Worm (Caenorhabditis elegans): Measurements from ENCODE around the gene T13C5.3.
A peak's percentile ranks its signal among the peaks of the same experiment; 100 is the strongest.

T13C5.3 gene

DNA sequence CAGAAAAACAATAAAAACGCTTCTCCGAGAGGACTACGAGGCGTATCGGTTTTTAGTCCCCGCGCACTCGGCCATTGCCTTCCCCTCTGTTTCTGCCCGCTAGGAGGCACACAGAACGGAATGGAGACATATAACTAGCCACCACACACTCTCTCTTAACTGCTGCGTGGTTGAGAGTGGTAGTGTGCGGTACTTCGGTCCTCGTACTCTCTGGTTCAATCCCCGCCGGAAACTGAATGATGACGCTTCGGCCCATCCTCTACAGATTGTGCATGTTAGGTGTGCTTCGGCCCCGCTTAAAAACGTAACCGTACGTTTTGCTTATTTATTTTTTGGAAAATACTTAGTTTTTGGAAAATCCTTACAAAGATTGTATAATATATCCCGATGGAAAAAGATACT, 29.4 kb downstream of the T13C5.3 start, which contains the start of gene T13C5.6:
T13C5.6 (minus strand) TSS at position 1 of the 402 bp plus-strand sequence.
- TF ChIP-seq med-1 (GFP tag; optimal IDR thresholded peaks at IDR 0.05; ENCODE audit: insufficient read depth) (peak; percentile 74), klf-2 (GFP tag; conservative IDR thresholded peaks at IDR 0.05) (peak; percentile 98), ztf-29 (GFP tag; IDR thresholded peaks at IDR 0.05) (peak; percentile 93), ref-1 (GFP tag; conservative IDR thresholded peaks at IDR 0.05) (peak; percentile 92), cog-1 (tag; optimal IDR thresholded peaks at IDR 0.05) (peak; percentile 94), flt-1 (GFP tag; IDR thresholded peaks at IDR 0.05) (peak; percentile 98), tab-1 (GFP tag; IDR thresholded peaks at IDR 0.05) (peak; percentile 99), T22C8.4 (GFP tag; IDR thresholded peaks at IDR 0.05) (peak; percentile 95), ztf-23 (GFP tag; IDR thresholded peaks at IDR 0.05) (peak; percentile 97)

DNA sequence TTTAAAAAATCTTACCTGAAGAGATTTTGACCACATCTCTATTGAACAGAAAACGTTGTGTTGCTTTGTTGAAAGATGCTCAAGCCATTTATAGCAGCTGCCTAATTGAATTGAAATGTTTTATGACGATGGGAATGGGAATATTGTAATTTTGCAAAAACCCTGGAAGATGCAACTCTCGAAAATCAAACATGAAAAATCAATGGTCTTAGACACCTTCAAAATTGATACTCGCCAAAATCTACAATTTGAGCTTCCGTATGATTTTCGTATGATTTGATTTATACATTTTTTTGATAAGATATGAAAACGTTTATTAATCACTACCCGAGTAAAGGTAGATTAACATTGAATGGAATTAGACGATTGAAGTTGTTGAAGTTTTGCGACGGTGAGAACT, 30.1 kb downstream of the T13C5.3 start, which contains the start of gene C14F11.7:
C14F11.7 (minus strand) TSS at position 101 of the 400 bp plus-strand sequence.
- TF ChIP-seq klf-2 (GFP tag; conservative IDR thresholded peaks at IDR 0.05), result no peak
- TF ChIP-seq med-1 (GFP tag; optimal IDR thresholded peaks at IDR 0.05; ENCODE audit: insufficient read depth), result no peak
- TF ChIP-seq ref-1 (GFP tag; conservative IDR thresholded peaks at IDR 0.05), result no peak
- TF ChIP-seq ztf-29 (GFP tag; IDR thresholded peaks at IDR 0.05), result no peak
- TF ChIP-seq T22C8.4 (GFP tag; IDR thresholded peaks at IDR 0.05), result no peak
- no peak for TF ChIP-seq ztf-23 (GFP tag; IDR thresholded peaks at IDR 0.05)
- no peak for TF ChIP-seq cog-1 (tag; optimal IDR thresholded peaks at IDR 0.05)
- TF ChIP-seq flt-1 (GFP tag; IDR thresholded peaks at IDR 0.05), result no peak
- no peak for TF ChIP-seq tab-1 (GFP tag; IDR thresholded peaks at IDR 0.05)

DNA sequence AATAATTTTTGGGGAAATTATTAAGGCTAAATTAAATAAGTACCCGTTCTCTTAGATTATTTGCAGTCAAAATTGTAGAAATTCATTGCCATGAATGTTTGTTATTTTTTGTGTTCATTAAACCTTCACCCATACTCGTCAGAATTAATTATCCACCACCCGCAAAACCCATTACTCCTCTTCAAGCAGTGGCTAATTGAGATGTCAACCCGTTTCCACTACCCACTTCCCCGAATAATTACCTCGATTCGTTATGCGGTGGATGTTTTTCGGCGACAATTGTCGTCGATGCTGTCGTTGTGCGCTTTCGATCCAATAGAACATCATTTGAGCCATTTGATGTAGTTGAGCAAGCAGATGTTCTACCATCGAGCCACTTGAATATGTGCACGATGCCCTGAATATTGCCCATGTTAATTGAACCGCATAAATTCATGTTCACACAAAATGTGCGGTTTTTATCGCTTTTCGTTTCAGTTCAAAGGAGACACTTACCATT, 33.1 kb downstream of the T13C5.3 start:
- no peak for TF ChIP-seq ztf-23 (GFP tag; IDR thresholded peaks at IDR 0.05)
- no peak for TF ChIP-seq cog-1 (tag; optimal IDR thresholded peaks at IDR 0.05)
- TF ChIP-seq med-1 (GFP tag; optimal IDR thresholded peaks at IDR 0.05; ENCODE audit: insufficient read depth), result no peak
- TF ChIP-seq tab-1 (GFP tag; IDR thresholded peaks at IDR 0.05), result no peak; the same call in 1 of the 2 replicates
- TF ChIP-seq flt-1 (GFP tag; IDR thresholded peaks at IDR 0.05), result no peak
- TF ChIP-seq klf-2 (GFP tag; conservative IDR thresholded peaks at IDR 0.05), result no peak
- TF ChIP-seq T22C8.4 (GFP tag; IDR thresholded peaks at IDR 0.05), result no peak
- TF ChIP-seq ztf-29 (GFP tag; IDR thresholded peaks at IDR 0.05), result no peak
- no peak for TF ChIP-seq ref-1 (GFP tag; conservative IDR thresholded peaks at IDR 0.05)

DNA sequence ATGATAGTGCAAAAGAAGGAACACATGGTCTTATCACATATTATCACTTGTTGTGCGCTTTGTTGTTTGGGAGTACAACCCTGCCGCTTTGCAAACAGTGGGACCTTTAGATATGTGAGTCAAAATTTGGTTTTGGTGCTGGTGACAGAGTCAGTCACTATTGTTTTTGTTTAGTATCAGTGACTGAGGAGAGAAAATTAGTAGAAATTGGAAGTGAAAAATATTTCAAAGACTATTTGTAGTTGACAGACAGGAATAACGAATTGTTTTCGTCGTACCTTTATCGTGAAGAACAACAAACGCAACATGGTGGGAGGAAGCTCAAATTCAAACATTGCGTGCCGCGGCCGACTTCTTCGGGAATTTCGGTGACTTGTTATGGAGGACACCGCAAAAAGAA, 38.2 kb downstream of the T13C5.3 start, which contains the start of gene lrch-1:
lrch-1 (minus strand) TSS at position 101 of the 400 bp plus-strand sequence.
- no peak for TF ChIP-seq klf-2 (GFP tag; conservative IDR thresholded peaks at IDR 0.05)
- TF ChIP-seq cog-1 (tag; optimal IDR thresholded peaks at IDR 0.05), result no peak

DNA sequence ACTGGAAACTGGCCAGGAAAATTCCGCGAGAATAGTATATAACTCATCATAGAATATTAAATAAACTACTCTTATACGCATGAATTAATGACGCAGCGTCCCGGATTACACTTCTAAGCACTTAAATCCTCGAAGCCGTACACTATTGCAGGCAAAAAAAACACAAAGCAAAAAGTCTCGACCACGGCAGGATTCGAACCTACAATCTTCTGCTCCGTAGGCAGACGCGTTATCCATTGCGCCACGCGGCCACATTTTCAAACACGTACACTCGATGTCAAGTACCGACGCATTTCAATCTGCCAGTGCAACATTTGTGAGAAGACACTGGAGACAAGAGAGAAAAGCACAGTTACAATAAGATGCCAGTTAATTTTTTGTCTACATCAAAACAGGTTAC, 41.6 kb downstream of the T13C5.3 start:
- TF ChIP-seq med-1 (GFP tag; optimal IDR thresholded peaks at IDR 0.05; ENCODE audit: insufficient read depth) (no peak), flt-1 (GFP tag; IDR thresholded peaks at IDR 0.05) (peak; percentile 89), cog-1 (tag; optimal IDR thresholded peaks at IDR 0.05) (no peak), klf-2 (GFP tag; conservative IDR thresholded peaks at IDR 0.05) (peak; percentile 60; the same call in 1 of the 2 replicates), T22C8.4 (GFP tag; IDR thresholded peaks at IDR 0.05) (peak; percentile 38; the same call in 1 of the 2 replicates), ztf-29 (GFP tag; IDR thresholded peaks at IDR 0.05) (peak; percentile 46), ref-1 (GFP tag; conservative IDR thresholded peaks at IDR 0.05) (0 out of 2 replicates have a peak, but pooled peaks have one; percentile 54), ztf-23 (GFP tag; IDR thresholded peaks at IDR 0.05) (peak; percentile 80), tab-1 (GFP tag; IDR thresholded peaks at IDR 0.05) (peak; percentile 77)

DNA sequence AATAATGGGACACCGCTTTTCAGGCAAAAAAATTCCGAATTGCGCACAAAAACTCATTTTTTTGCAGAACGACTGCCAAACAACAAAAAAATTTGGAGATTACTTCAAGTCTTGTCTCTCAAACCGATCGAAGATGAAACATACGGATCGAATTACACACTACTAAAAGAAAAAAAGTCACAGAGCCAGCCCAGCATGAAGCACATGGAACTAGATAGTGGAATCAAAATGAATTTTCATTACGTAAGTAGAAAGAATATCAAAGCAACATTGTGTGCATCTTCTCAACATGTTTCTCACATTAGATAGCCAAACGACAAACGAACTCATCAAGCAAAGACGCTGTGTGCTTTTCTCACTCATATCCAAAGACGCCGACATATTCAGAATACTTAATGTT, 42.8 kb downstream of the T13C5.3 start:
- TF ChIP-seq ztf-23 (GFP tag; IDR thresholded peaks at IDR 0.05) (no peak), T22C8.4 (GFP tag; IDR thresholded peaks at IDR 0.05) (no peak), klf-2 (GFP tag; conservative IDR thresholded peaks at IDR 0.05) (no peak), med-1 (GFP tag; optimal IDR thresholded peaks at IDR 0.05; ENCODE audit: insufficient read depth) (no peak), ref-1 (GFP tag; conservative IDR thresholded peaks at IDR 0.05) (no peak), flt-1 (GFP tag; IDR thresholded peaks at IDR 0.05) (no peak), tab-1 (GFP tag; IDR thresholded peaks at IDR 0.05) (no peak), cog-1 (tag; optimal IDR thresholded peaks at IDR 0.05) (no peak), ztf-29 (GFP tag; IDR thresholded peaks at IDR 0.05) (no peak)

DNA sequence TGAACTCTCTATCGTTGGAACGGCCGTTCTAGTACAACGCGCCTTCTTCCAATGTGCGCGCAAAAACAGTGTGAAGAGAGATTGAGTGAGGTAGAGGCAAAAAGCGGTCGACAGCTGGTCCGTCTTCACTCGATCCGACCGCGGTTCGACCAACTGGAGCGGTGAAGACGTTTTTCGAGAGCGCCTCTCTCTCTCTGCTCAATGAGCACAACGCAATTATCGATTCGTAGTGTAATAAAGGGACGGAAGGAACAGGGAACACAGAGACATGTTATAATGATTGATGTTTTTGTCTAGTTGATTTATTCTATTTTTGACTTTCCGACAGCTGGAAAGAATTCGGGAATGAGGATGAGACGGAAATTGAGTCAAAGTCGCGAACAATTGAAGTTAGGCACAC, 46.5 kb downstream of the T13C5.3 start:
- TF ChIP-seq tab-1 (GFP tag; IDR thresholded peaks at IDR 0.05) (no peak), T22C8.4 (GFP tag; IDR thresholded peaks at IDR 0.05) (peak; percentile 53)
